Worm (Caenorhabditis elegans) whole organism, L4/young adult: ENCODE measurements around the gene C35D10.12.

ENCODE experiments used
- dao-5 ChIP-seq: sonication (generic microtip); optimal IDR thresholded peaks from 2 replicates; lab custom pipeline; 2016; ENCODE audit warnings: missing genotype, missing genetic modification characterization, moderate library complexity, missing compliant biosample characterization
- him-1 ChIP-seq: sonication (generic microtip); optimal IDR thresholded peaks from 2 replicates; lab custom pipeline; 2016; ENCODE audit warnings: missing genotype, missing genetic modification reagents, missing genetic modification characterization, missing compliant biosample characterization

DNA sequence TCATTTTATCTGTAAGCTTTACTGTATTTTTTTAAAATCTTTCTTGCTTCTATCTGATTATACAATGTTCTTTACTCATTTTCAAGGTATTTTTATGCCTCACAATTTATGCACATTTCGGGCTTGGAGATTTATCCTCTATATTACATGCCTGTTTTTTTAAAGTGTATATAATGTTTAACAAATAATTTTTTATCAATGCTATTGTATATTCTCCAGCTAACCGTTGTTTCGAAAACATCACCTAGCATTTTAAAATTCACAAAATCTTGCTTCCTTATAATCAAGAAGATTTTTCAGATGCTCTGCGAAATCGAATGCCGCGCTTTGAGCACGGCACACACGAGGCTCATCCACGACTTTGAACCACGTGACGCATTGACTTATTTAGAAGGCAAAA, 22.5 kb downstream of the C35D10.12 start, which contains the start of gene ced-4:
- TF ChIP-seq dao-5 (no peak), him-1 (no peak)
